Worm (Caenorhabditis elegans) whole organism, L2 larva: ENCODE results near the gene C12D5.4.
"Not testable (repeated sequence)": the region's sequence is repeated elsewhere in the genome, so short reads cannot be mapped to it uniquely, and the experiment has no call there.

ENCODE experiments used
- C34F6.9 ChIP-seq: fragments of 150-350 bp; optimal IDR thresholded peaks from 2 replicates; lab custom pipeline; 2014; ENCODE audit warnings: missing biosample characterization, missing genetic modification characterization
- F13H6.1 ChIP-seq: sonication (generic microtip); optimal IDR thresholded peaks from 2 replicates; lab custom pipeline; 2016; ENCODE audit warnings: missing genetic modification characterization, missing compliant biosample characterization
- R02D3.7 ChIP-seq: fragments of 150-350 bp; optimal IDR thresholded peaks from 2 replicates; lab custom pipeline; 2014; ENCODE audit warnings: missing biosample characterization, missing genetic modification characterization
- Y55F3AM.14 ChIP-seq: fragments of 200-800 bp; sonication (Bioruptor generic); optimal IDR thresholded peaks from 2 replicates; lab custom pipeline; 2018; ENCODE audit warnings: mild to moderate bottlenecking, missing genetic modification characterization, missing compliant biosample characterization
- ZK546.5 ChIP-seq: sonication (generic microtip); optimal IDR thresholded peaks from 2 replicates; lab custom pipeline; 2017; ENCODE audit warnings: missing biosample characterization, missing genetic modification characterization
- alr-1 ChIP-seq: fragments of 150-350 bp; optimal IDR thresholded peaks from 2 replicates; lab custom pipeline; 2014; ENCODE audit warnings: missing biosample characterization, missing genetic modification characterization
- ama-1 ChIP-seq: fragments of 150-350 bp; optimal IDR thresholded peaks from 2 replicates; lab custom pipeline; 2018; ENCODE audit warnings: inconsistent platforms
- ceh-16 ChIP-seq: fragments of 150-350 bp; optimal IDR thresholded peaks from 2 replicates; lab custom pipeline; 2014; ENCODE audit warnings: missing biosample characterization, missing genetic modification characterization
- ceh-82 ChIP-seq: fragments of 150-350 bp; optimal IDR thresholded peaks from 2 replicates; lab custom pipeline; 2014; ENCODE audit warnings: missing biosample characterization, missing genetic modification characterization
- dmd-4 ChIP-seq: sonication (generic microtip); optimal IDR thresholded peaks from 2 replicates; lab custom pipeline; 2017; ENCODE audit warnings: missing biosample characterization, missing genetic modification characterization
- egl-27 ChIP-seq: sonication (generic microtip); optimal IDR thresholded peaks from 3 replicates; lab custom pipeline; 2017; ENCODE audit warnings: missing biosample characterization, missing genetic modification reagents, missing genetic modification characterization
- elt-1 ChIP-seq: fragments of 150-350 bp; optimal IDR thresholded peaks from 2 replicates; lab custom pipeline; 2014; ENCODE audit warnings: missing biosample characterization, missing genetic modification characterization
- elt-3 ChIP-seq: sonication (generic microtip); optimal IDR thresholded peaks from 2 replicates; lab custom pipeline; 2017; ENCODE audit warnings: missing biosample characterization, missing genetic modification characterization
- gmeb-1 ChIP-seq: fragments of 150-350 bp; optimal IDR thresholded peaks from 2 replicates; lab custom pipeline; 2014; ENCODE audit warnings: missing biosample characterization, missing genetic modification characterization
- lin-13 ChIP-seq: fragments of 150-350 bp; optimal IDR thresholded peaks from 2 replicates; lab custom pipeline; 2014; ENCODE audit warnings: missing biosample characterization, missing genetic modification reagents, missing genetic modification characterization
- lin-39 ChIP-seq: fragments of 150-350 bp; optimal IDR thresholded peaks from 2 replicates; lab custom pipeline; 2014; ENCODE audit warnings: missing biosample characterization, missing genetic modification reagents, missing genetic modification characterization
- lsy-2 ChIP-seq, 2 experiments: fragments of 150-350 bp in 1 of 2; sonication (generic microtip) in 1 of 2; optimal IDR thresholded peaks; 2 replicates each; lab custom pipeline; 2014 to 2017; ENCODE audit warnings: missing biosample characterization in 2 of 2, missing genetic modification characterization in 2 of 2
- mab-5 ChIP-seq: fragments of 150-350 bp; optimal IDR thresholded peaks from 2 replicates; lab custom pipeline; 2014; ENCODE audit warnings: missing biosample characterization, missing genetic modification characterization
- mbf-1 ChIP-seq: sonication (generic microtip); optimal IDR thresholded peaks from 2 replicates; lab custom pipeline; 2017; ENCODE audit warnings: missing biosample characterization, missing genetic modification characterization
- mdl-1 ChIP-seq, 2 experiments: fragments of 150-350 bp in 1 of 2; sonication (generic microtip) in 1 of 2; optimal IDR thresholded peaks; 2 replicates each; lab custom pipeline; 2017; ENCODE audit warnings: missing biosample characterization in 2 of 2, missing genetic modification characterization in 2 of 2
- nhr-10 ChIP-seq: sonication (generic microtip); optimal IDR thresholded peaks from 2 replicates; lab custom pipeline; 2017; ENCODE audit warnings: missing biosample characterization, missing genetic modification characterization
- nhr-11 ChIP-seq: fragments of 150-350 bp; optimal IDR thresholded peaks from 2 replicates; lab custom pipeline; 2014; ENCODE audit warnings: missing biosample characterization, missing genetic modification characterization
- nhr-12 ChIP-seq: fragments of 150-350 bp; optimal IDR thresholded peaks from 2 replicates; lab custom pipeline; 2014; ENCODE audit warnings: missing biosample characterization, missing genetic modification characterization
- nhr-129 ChIP-seq: fragments of 150-350 bp; optimal IDR thresholded peaks from 2 replicates; lab custom pipeline; 2014; ENCODE audit warnings: missing biosample characterization, missing genetic modification characterization
- nhr-25 ChIP-seq: fragments of 150-350 bp; sonication (generic microtip); optimal IDR thresholded peaks from 3 replicates; lab custom pipeline; 2014; ENCODE audit warnings: missing biosample characterization, missing genetic modification characterization
- nhr-6 ChIP-seq: fragments of 150-350 bp; optimal IDR thresholded peaks from 2 replicates; lab custom pipeline; 2014; ENCODE audit warnings: missing biosample characterization, missing genetic modification characterization
- nhr-77 ChIP-seq: fragments of 150-350 bp; optimal IDR thresholded peaks from 2 replicates; lab custom pipeline; 2014; ENCODE audit warnings: missing biosample characterization, missing genetic modification characterization
- peb-1 ChIP-seq: fragments of 150-350 bp; optimal IDR thresholded peaks from 2 replicates; lab custom pipeline; 2014; ENCODE audit warnings: missing biosample characterization, missing genetic modification characterization
- sem-4 ChIP-seq: fragments of 150-350 bp; optimal IDR thresholded peaks from 2 replicates; lab custom pipeline; 2014; ENCODE audit warnings: missing biosample characterization, missing genetic modification reagents, missing genetic modification characterization
- skn-1 ChIP-seq: sonication (generic microtip); optimal IDR thresholded peaks from 2 replicates; lab custom pipeline; 2017; ENCODE audit warnings: missing biosample characterization, missing genetic modification characterization
- sma-3 ChIP-seq: sonication (generic microtip); optimal IDR thresholded peaks from 2 replicates; lab custom pipeline; 2016; ENCODE audit warnings: missing genetic modification reagents, missing genetic modification characterization, missing compliant biosample characterization
- snpc-4 ChIP-seq: fragments of 150-350 bp; optimal IDR thresholded peaks from 2 replicates; lab custom pipeline; 2014; ENCODE audit warnings: missing biosample characterization, missing genetic modification characterization
- unc-55 ChIP-seq: fragments of 150-350 bp; sonication (generic microtip); optimal IDR thresholded peaks from 3 replicates; lab custom pipeline; 2014; ENCODE audit warnings: missing biosample characterization, missing genetic modification reagents, missing genetic modification characterization
- unc-62 ChIP-seq: fragments of 150-350 bp; optimal IDR thresholded peaks from 2 replicates; lab custom pipeline; 2014; ENCODE audit warnings: missing biosample characterization, missing genetic modification reagents, missing genetic modification characterization
- zag-1 ChIP-seq: fragments of 150-350 bp; optimal IDR thresholded peaks from 2 replicates; lab custom pipeline; 2014; ENCODE audit warnings: missing biosample characterization, missing genetic modification characterization
- ztf-11 ChIP-seq: sonication (generic microtip); optimal IDR thresholded peaks from 2 replicates; lab custom pipeline; 2017; ENCODE audit warnings: missing biosample characterization, missing genetic modification characterization
- ztf-4 ChIP-seq: fragments of 150-350 bp; optimal IDR thresholded peaks from 2 replicates; lab custom pipeline; 2014; ENCODE audit warnings: missing biosample characterization, missing genetic modification characterization

The C12D5.4 gene

ce11 chrV:7690637-7691036, 18.3 kb downstream of the C12D5.4 start:
- TF ChIP-seq alr-1 (tag; lab: Kevin White, UChicago), result no peak
- TF ChIP-seq mdl-1 (tag; optimal IDR thresholded peaks at IDR 0.05; lab: Kevin White, UChicago), result no peak
- TF ChIP-seq egl-27, result no peak
- TF ChIP-seq sem-4, result no peak
- no peak for TF ChIP-seq dmd-4
- no peak for TF ChIP-seq gmeb-1 (tag; lab: Kevin White, UChicago)
- TF ChIP-seq snpc-4, result no peak
- no peak for TF ChIP-seq sma-3
- no peak for TF ChIP-seq elt-3 (tag; lab: Kevin White, UChicago)
- no peak for TF ChIP-seq nhr-25 (tag; lab: Kevin White, UChicago)
- no peak for TF ChIP-seq C34F6.9 (tag; lab: Kevin White, UChicago)
- TF ChIP-seq lin-13 (GFP tag; lab: Kevin White, UChicago), result no peak

ce11 chrV:7693394-7693793, 21.0 kb downstream of the C12D5.4 start, which contains the start of gene C12D5.10:
TSS of gene C12D5.10 (minus strand) at chrV:7693494.
- no peak for TF ChIP-seq sma-3
- TF ChIP-seq nhr-11 (tag; lab: Kevin White, UChicago), result no peak
- TF ChIP-seq mdl-1 (tag; optimal IDR thresholded peaks at IDR 0.05; lab: Kevin White, UChicago), result no peak
- TF ChIP-seq C34F6.9 (tag; lab: Kevin White, UChicago), result no peak
- TF ChIP-seq ceh-82, result no peak
- TF ChIP-seq mab-5 (tag; lab: Kevin White, UChicago), result no peak
- no peak for TF ChIP-seq gmeb-1 (tag; lab: Kevin White, UChicago)
- TF ChIP-seq nhr-25 (tag; lab: Kevin White, UChicago), result no peak
- no peak for TF ChIP-seq nhr-129 (tag; lab: Kevin White, UChicago)
- TF ChIP-seq ama-1 (lab: Kevin White, UChicago), result no peak

ce11 chrV:7696842-7697241, 24.5 kb downstream of the C12D5.4 start, which contains the start of gene ZK105.3:
TSS of gene ZK105.3 (plus strand) at chrV:7697142.
- TF ChIP-seq lin-13 (GFP tag; lab: Kevin White, UChicago), result no peak
- TF ChIP-seq peb-1 (tag; lab: Kevin White, UChicago), result no peak
- TF ChIP-seq ZK546.5 (tag; lab: Kevin White, UChicago), result no peak
- no peak for TF ChIP-seq Y55F3AM.14
- TF ChIP-seq nhr-12, result no peak
- no peak for TF ChIP-seq nhr-11 (tag; lab: Kevin White, UChicago)
- no peak for TF ChIP-seq elt-3 (tag; lab: Kevin White, UChicago)
- no peak for TF ChIP-seq sem-4
- no peak for TF ChIP-seq nhr-25 (tag; lab: Kevin White, UChicago)
- no peak for TF ChIP-seq nhr-6 (tag; lab: Kevin White, UChicago)
- TF ChIP-seq nhr-77, result no peak
- TF ChIP-seq nhr-129 (tag; lab: Kevin White, UChicago), result no peak
- TF ChIP-seq zag-1 (tag; lab: Kevin White, UChicago), result no peak
- no peak for TF ChIP-seq R02D3.7 (tag; lab: Kevin White, UChicago)
- no peak for TF ChIP-seq dmd-4
- TF ChIP-seq, all 48 proteins: peak for 0

ce11 chrV:7703536-7703935, 31.2 kb downstream of the C12D5.4 start, which contains the start of gene srsx-40:
TSS of gene srsx-40 (minus strand) at chrV:7703636.
- TF ChIP-seq F13H6.1; dmd-4; skn-1 (tag; lab: Kevin White, UChicago): not testable (repeated sequence)

- no peak for TF ChIP-seq nhr-129 (tag; lab: Kevin White, UChicago)
- TF ChIP-seq nhr-10 (tag; lab: Kevin White, UChicago), result no peak
- no peak for TF ChIP-seq unc-62
- TF ChIP-seq R02D3.7 (tag; lab: Kevin White, UChicago), result no peak
- no peak for TF ChIP-seq elt-1 (tag; lab: Kevin White, UChicago)
- no peak for TF ChIP-seq nhr-25 (tag; lab: Kevin White, UChicago)
Measured at ce11 chrV:7705316-7705715, 33.0 kb downstream of the C12D5.4 start, which contains the start of gene srw-3. TSS of gene srw-3 (plus strand) at chrV:7705616.

DNA sequence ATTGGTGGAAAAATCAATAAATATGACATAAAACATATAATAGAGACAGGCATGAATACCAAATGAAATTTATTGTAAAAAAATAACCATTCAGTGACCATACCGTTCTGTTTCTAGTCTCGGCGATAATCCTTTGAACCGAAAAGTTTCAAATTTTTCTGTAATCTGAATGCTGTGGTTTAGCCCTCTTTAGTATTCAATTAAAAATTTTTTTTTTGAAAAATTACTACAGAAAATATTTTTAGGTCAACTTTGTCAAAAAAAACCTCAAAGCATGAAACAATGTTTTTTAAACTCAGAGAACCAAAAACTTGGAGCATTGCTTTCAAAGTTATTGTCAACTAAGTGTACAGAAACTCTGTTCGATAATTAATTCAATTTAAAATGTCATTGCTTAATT, 36.2 kb downstream of the C12D5.4 start, which contains the start of gene ZK105.11:
Gene ZK105.11 (minus strand): TSS at position 101 of the 400 bp plus-strand sequence.
- TF ChIP-seq nhr-10 (tag; lab: Kevin White, UChicago), result no peak
- TF ChIP-seq mab-5 (tag; lab: Kevin White, UChicago), result no peak
- no peak for TF ChIP-seq unc-55 (GFP tag; lab: Kevin White, UChicago)
- no peak for TF ChIP-seq unc-62
- no peak for TF ChIP-seq dmd-4
- TF ChIP-seq zag-1 (tag; lab: Kevin White, UChicago), result no peak
- no peak for TF ChIP-seq lsy-2 (tag; optimal IDR thresholded peaks at IDR 0.05; lab: Kevin White, UChicago)
- no peak for TF ChIP-seq ZK546.5 (tag; lab: Kevin White, UChicago)
- TF ChIP-seq R02D3.7 (tag; lab: Kevin White, UChicago), result no peak
- TF ChIP-seq ztf-11 (tag; lab: Kevin White, UChicago), result no peak
- TF ChIP-seq elt-1 (tag; lab: Kevin White, UChicago), result no peak
- TF ChIP-seq skn-1 (tag; lab: Kevin White, UChicago), result no peak
- no peak for TF ChIP-seq ceh-16
- no peak for TF ChIP-seq lin-39
- TF ChIP-seq sem-4, result no peak
- TF ChIP-seq ztf-4, result no peak
- TF ChIP-seq C34F6.9 (tag; lab: Kevin White, UChicago), result no peak
- TF ChIP-seq nhr-6 (tag; lab: Kevin White, UChicago), result no peak
- TF ChIP-seq mbf-1 (tag; lab: Kevin White, UChicago), result no peak
